Worm (Caenorhabditis elegans) whole organism, L4 larva: ENCODE results near the gene K02G10.5.

Experiments
- aly-2 ChIP-seq: sonication (generic microtip); optimal IDR thresholded peaks from 2 replicates; lab custom pipeline; 2018; ENCODE audit warnings: missing biosample characterization, missing genetic modification characterization
- ceh-32 ChIP-seq: sonication (generic microtip); optimal IDR thresholded peaks from 2 replicates; lab custom pipeline; 2016; ENCODE audit warnings: mild to moderate bottlenecking, missing genetic modification characterization, missing compliant biosample characterization; ENCODE audit not compliant: poor library complexity
- ceh-82 ChIP-seq: sonication (generic microtip); optimal IDR thresholded peaks from 2 replicates; lab custom pipeline; 2017; ENCODE audit warnings: missing biosample characterization, missing genetic modification characterization
- egl-27 ChIP-seq: sonication (generic microtip); optimal IDR thresholded peaks from 3 replicates; lab custom pipeline; 2017; ENCODE audit warnings: missing biosample characterization, missing genetic modification reagents, missing genetic modification characterization
- lin-39 ChIP-seq: fragments of 150-350 bp; optimal IDR thresholded peaks from 2 replicates; lab custom pipeline; 2014; ENCODE audit warnings: missing biosample characterization, missing genetic modification reagents, missing genetic modification characterization
- nhr-11 ChIP-seq: fragments of 150-350 bp; optimal IDR thresholded peaks from 2 replicates; lab custom pipeline; 2014; ENCODE audit warnings: missing biosample characterization, missing genetic modification characterization
- nhr-76 ChIP-seq: fragments of 150-350 bp; optimal IDR thresholded peaks from 2 replicates; lab custom pipeline; 2014; ENCODE audit warnings: missing biosample characterization, missing genetic modification characterization
- tag-97 ChIP-seq: fragments of 200-800 bp; sonication (Bioruptor generic); IDR thresholded peaks from 2 replicates; pipeline ENCODE4 v1.3.6; 2022; ENCODE audit warnings: missing genetic modification characterization, missing compliant biosample characterization
- unc-130 ChIP-seq: sonication (generic microtip); optimal IDR thresholded peaks from 2 replicates; lab custom pipeline; 2016; ENCODE audit warnings: missing genetic modification reagents, missing genetic modification characterization, missing compliant biosample characterization
- unc-62 ChIP-seq, 3 experiments: fragments of 150-350 bp in 1 of 3; sonication (generic microtip); optimal IDR thresholded peaks in 2 of 3; peaks in 1 of 3; 1 replicate in 1 of 3; 2 replicates in 2 of 3; lab custom pipeline; 2014 to 2017; ENCODE audit warnings: missing biosample characterization in 3 of 3, missing genetic modification characterization in 3 of 3, missing genetic modification reagents in 3 of 3, missing genotype in 1 of 3

DNA sequence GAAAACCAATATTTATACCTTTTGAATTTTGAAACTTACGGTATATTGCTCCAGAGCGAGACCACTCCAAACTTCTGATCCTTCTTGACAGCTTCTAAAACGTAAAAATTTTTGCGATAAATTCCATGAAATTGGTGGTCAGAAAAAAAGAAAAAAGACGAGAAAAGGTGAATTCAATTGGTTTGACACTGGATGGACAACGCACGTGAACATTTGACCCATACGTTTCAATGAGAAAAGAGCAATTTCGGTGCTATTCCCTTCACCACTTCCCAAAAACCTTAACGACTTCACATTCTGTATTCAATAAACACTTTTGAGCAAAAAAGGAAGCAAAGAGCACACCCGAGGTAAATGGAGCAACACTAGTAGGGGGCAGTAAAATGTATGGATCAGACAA is 36.4 kb upstream of the K02G10.5 start, which contains the start of gene acc-3:
- TF ChIP-seq unc-62 (GFP tag; optimal IDR thresholded peaks at IDR 0.05 in 1 of 2; lab: Kevin White, UChicago): no peak
- TF ChIP-seq unc-62 (tag; optimal IDR thresholded peaks at IDR 0.05; lab: Kevin White, UChicago): no peak
- TF ChIP-seq nhr-76 (tag; lab: Kevin White, UChicago): no peak
- no peak for TF ChIP-seq ceh-82 (tag; lab: Kevin White, UChicago)
- TF ChIP-seq aly-2 (tag; lab: Kevin White, UChicago): no peak
- no peak for TF ChIP-seq nhr-11 (tag; lab: Kevin White, UChicago)
- no peak for TF ChIP-seq lin-39 (tag; lab: Kevin White, UChicago)
- no peak for TF ChIP-seq unc-130 (GFP tag; lab: Kevin White, UChicago)
- TF ChIP-seq tag-97 (GFP tag; lab: Robert Waterston, UW): no peak
- no peak for TF ChIP-seq ceh-32
- no peak for TF ChIP-seq egl-27 (tag; lab: Kevin White, UChicago)
